Fruit fly (Drosophila melanogaster): ENCODE results near the gene wek.

Gene wek

DNA sequence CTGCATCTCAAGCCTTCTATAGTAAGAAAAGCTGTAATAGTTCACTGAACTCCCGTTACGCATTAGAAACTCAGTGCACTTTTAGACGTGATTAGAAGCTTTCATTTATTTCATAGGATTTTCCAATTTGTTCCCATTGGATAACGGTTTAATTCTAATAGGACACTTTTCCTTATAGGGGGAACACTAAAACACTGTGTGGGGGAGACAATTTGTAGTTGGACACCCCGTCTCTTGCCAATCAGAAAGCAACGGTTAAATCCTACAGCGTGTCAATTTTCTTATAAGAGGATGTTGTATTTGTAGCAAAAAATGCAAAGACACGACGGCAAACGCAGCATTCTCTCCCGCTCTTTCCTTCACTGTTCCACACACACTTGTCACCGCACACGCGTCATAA is 22.2 kb downstream of the wek start:
- TF ChIP-seq Rel (GFP tag; optimal IDR thresholded peaks at IDR 0.05) (no peak), Rel (tag; optimal IDR thresholded peaks at IDR 0.05) (no peak), CG32264 (GFP tag; optimal IDR thresholded peaks at IDR 0.05) (no peak), Vsx2 (GFP tag; optimal IDR thresholded peaks at IDR 0.05; ENCODE audit: partially characterized antibody) (no peak), Dfd (GFP tag; optimal IDR thresholded peaks at IDR 0.05) (no peak), GATAd (GFP tag; optimal IDR thresholded peaks at IDR 0.05) (no peak), foxo (GFP tag; optimal IDR thresholded peaks at IDR 0.05) (no peak), Mio (GFP tag; optimal IDR thresholded peaks at IDR 0.05) (no peak), br (GFP tag; optimal IDR thresholded peaks at IDR 0.05) (no peak)

DNA sequence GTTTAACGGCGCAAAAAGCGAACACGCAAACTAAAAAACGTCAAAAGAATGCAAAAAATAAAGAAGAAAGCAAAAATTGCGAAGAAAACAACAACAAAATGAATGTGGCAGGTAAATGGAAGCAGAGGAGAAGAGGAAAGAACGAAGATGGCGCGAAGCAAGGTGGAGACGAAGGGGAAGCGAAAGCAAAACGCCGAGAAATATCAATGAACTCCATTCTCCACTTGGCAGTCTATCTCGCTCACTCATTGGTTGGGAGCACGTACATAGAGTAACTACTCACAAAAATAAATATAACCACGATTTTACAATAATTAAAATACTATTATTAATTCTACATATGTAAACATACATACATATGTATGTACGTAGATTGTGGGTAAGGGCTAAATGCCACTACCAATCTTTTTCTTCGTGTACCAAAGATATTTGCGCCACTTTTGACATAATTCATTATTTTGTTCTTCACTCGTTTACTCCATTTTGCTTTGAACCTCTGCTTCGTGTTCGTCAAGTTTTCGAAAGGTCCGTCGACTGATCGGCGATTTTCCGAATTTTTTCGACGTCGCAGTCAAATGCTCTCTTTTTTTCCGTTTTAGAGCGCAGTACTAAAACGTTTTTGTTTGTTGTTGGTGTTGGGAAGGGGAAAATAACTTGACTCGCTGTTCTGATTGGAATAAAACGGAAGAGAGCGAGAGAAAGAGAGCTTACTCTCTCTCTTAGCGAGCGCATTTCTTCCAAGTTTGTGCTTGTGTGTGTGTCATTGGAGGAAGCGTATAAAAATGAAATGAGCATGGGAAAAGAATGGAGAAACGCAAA is 22.9 kb downstream of the wek start:
- TF ChIP-seq Dif (GFP tag; optimal IDR thresholded peaks at IDR 0.05; ENCODE audit: partially characterized antibody): peak; percentile 75
- TF ChIP-seq brk (GFP tag; optimal IDR thresholded peaks at IDR 0.05): peak; percentile 2
- TF ChIP-seq psq (GFP tag; optimal IDR thresholded peaks at IDR 0.05): peak; percentile 97
- no peak for TF ChIP-seq CrebA (GFP tag; optimal IDR thresholded peaks at IDR 0.05; ENCODE audit: borderline replicate concordance)
- peak; percentile 76 to 79 for TF ChIP-seq dl (GFP tag; optimal IDR thresholded peaks at IDR 0.05; ENCODE audit: insufficient read depth in 1 of 2, partially characterized antibody in 2 of 2)
- no peak for TF ChIP-seq sv (GFP tag; optimal IDR thresholded peaks at IDR 0.05)

- peak; percentile 87 for TF ChIP-seq Hnf4 (GFP tag; optimal IDR thresholded peaks at IDR 0.05)
- TF ChIP-seq Jra (GFP tag; optimal IDR thresholded peaks at IDR 0.05): peak; percentile 86
- TF ChIP-seq Dfd (GFP tag; optimal IDR thresholded peaks at IDR 0.05): no peak
- no peak for TF ChIP-seq N (GFP tag; optimal IDR thresholded peaks at IDR 0.05)
- TF ChIP-seq Dif (GFP tag; optimal IDR thresholded peaks at IDR 0.05; ENCODE audit: partially characterized antibody): no peak
- TF ChIP-seq pan (optimal IDR thresholded peaks at IDR 0.05): no peak
- TF ChIP-seq br (GFP tag; optimal IDR thresholded peaks at IDR 0.05): peak; percentile 96
- no peak for TF ChIP-seq Hr78 (GFP tag; optimal IDR thresholded peaks at IDR 0.05)
- peak; percentile 66 for TF ChIP-seq brk (GFP tag; optimal IDR thresholded peaks at IDR 0.05)
- peak; percentile 1 for TF ChIP-seq dsf (GFP tag; optimal IDR thresholded peaks at IDR 0.05; ENCODE audit: borderline replicate concordance)
- TF ChIP-seq Rel (GFP tag; optimal IDR thresholded peaks at IDR 0.05): no peak
- peak; percentile 16 for TF ChIP-seq Rel (tag; optimal IDR thresholded peaks at IDR 0.05)
- no peak for TF ChIP-seq dl (GFP tag; optimal IDR thresholded peaks at IDR 0.05; ENCODE audit: insufficient read depth in 1 of 2, partially characterized antibody in 2 of 2)
- TF ChIP-seq sv (GFP tag; optimal IDR thresholded peaks at IDR 0.05): no peak
- TF ChIP-seq Hr83 (GFP tag; optimal IDR thresholded peaks at IDR 0.05; ENCODE audit: poor library complexity, severe bottlenecking): no peak
- peak; percentile 6 for TF ChIP-seq dmrt93B (GFP tag; optimal IDR thresholded peaks at IDR 0.05)
- peak; percentile 91 for TF ChIP-seq rgr (GFP tag; optimal IDR thresholded peaks at IDR 0.05)
- TF ChIP-seq Abd-B (GFP tag; optimal IDR thresholded peaks at IDR 0.05): no peak
- peak; percentile 23 for TF ChIP-seq CrebA (GFP tag; optimal IDR thresholded peaks at IDR 0.05; ENCODE audit: borderline replicate concordance)
- TF ChIP-seq Vsx2 (GFP tag; optimal IDR thresholded peaks at IDR 0.05; ENCODE audit: partially characterized antibody): no peak
- TF ChIP-seq h (GFP tag; optimal IDR thresholded peaks at IDR 0.05): peak; percentile 53
- TF ChIP-seq psq (GFP tag; optimal IDR thresholded peaks at IDR 0.05): peak; percentile 94
- TF ChIP-seq Mio (GFP tag; optimal IDR thresholded peaks at IDR 0.05): peak; percentile 46
- no peak for TF ChIP-seq GATAd (GFP tag; optimal IDR thresholded peaks at IDR 0.05)
- TF ChIP-seq jim (GFP tag; optimal IDR thresholded peaks at IDR 0.05): no peak
- TF ChIP-seq OdsH (GFP tag; optimal IDR thresholded peaks at IDR 0.05): peak; percentile 94
- TF ChIP-seq ey (GFP tag; optimal IDR thresholded peaks at IDR 0.05): peak; percentile 95
- peak; percentile 83 for TF ChIP-seq tai (GFP tag; optimal IDR thresholded peaks at IDR 0.05)
- peak; percentile 96 for TF ChIP-seq Sp1 (GFP tag; optimal IDR thresholded peaks at IDR 0.05)
- TF ChIP-seq CG9705 (GFP tag; optimal IDR thresholded peaks at IDR 0.05): no peak
- TF ChIP-seq usp (GFP tag; optimal IDR thresholded peaks at IDR 0.05): no peak
- TF ChIP-seq foxo (GFP tag; optimal IDR thresholded peaks at IDR 0.05): peak in 1 of 2 experiments; percentile 94
- no peak for TF ChIP-seq sage (GFP tag; optimal IDR thresholded peaks at IDR 0.05)
- TF ChIP-seq lola (GFP tag; optimal IDR thresholded peaks at IDR 0.05): no peak
- no peak for TF ChIP-seq CG32264 (GFP tag; optimal IDR thresholded peaks at IDR 0.05)
- TF ChIP-seq Myc (optimal IDR thresholded peaks at IDR 0.05): no peak
- TF ChIP-seq HLH106 (tag; optimal IDR thresholded peaks at IDR 0.05): peak; percentile 35
- TF ChIP-seq woc (GFP tag; optimal IDR thresholded peaks at IDR 0.05): peak; percentile 85
- TF ChIP-seq fru (GFP tag; optimal IDR thresholded peaks at IDR 0.05): peak; percentile 96
Measured at dm6 chr2L:15743578-15743977, 24.6 kb downstream of the wek start.
